Fruit fly (Drosophila melanogaster) whole organism, embryonic: ENCODE data around the gene ball.

Source experiments
- Atf-2 ChIP-seq: fragments of 200-800 bp; sonication (Bioruptor generic); optimal IDR thresholded peaks from 2 replicates; lab custom pipeline; 2016; ENCODE audit warnings: missing biosample characterization, missing genetic modification characterization
- CG10209 ChIP-seq: fragments of 200-800 bp; sonication (Bioruptor generic); optimal IDR thresholded peaks from 3 replicates; lab custom pipeline; 2017; ENCODE audit warnings: missing biosample characterization, mild to moderate bottlenecking, missing genetic modification characterization, missing genetic modification reagents
- CG12769 ChIP-seq: fragments of 200-800 bp; sonication (Bioruptor generic); optimal IDR thresholded peaks from 2 replicates; lab custom pipeline; 2019; ENCODE audit warnings: missing biosample characterization, mild to moderate bottlenecking, missing genetic modification characterization, moderate library complexity
- CG1602 ChIP-seq: fragments of 200-800 bp; sonication (Bioruptor generic); optimal IDR thresholded peaks from 3 replicates; lab custom pipeline; 2016; ENCODE audit warnings: missing biosample characterization, missing genetic modification characterization
- CG17612 ChIP-seq: fragments of 200-800 bp; sonication (Bioruptor generic); IDR thresholded peaks from 2 replicates; pipeline ENCODE4 v1.3.6; 2022; ENCODE audit warnings: missing biosample characterization, missing genetic modification characterization
- CG1792 ChIP-seq: fragments of 200-800 bp; sonication (Bioruptor generic); optimal IDR thresholded peaks from 2 replicates; lab custom pipeline; 2016; ENCODE audit warnings: missing biosample characterization, missing genetic modification characterization
- CG3407 ChIP-seq: fragments of 200-800 bp; sonication (Bioruptor generic); optimal IDR thresholded peaks from 2 replicates; lab custom pipeline; 2018; ENCODE audit warnings: missing biosample characterization, mild to moderate bottlenecking, missing genetic modification characterization
- CG4360 ChIP-seq: fragments of 200-800 bp; sonication (Bioruptor generic); IDR thresholded peaks from 2 replicates; pipeline ENCODE4 v1.3.6; 2022; ENCODE audit warnings: missing biosample characterization, missing genetic modification characterization
- CG43689 ChIP-seq: fragments of 200-800 bp; sonication (Bioruptor generic); IDR thresholded peaks from 2 replicates; pipeline ENCODE4 v1.3.6; 2022; ENCODE audit warnings: missing biosample characterization, missing genetic modification characterization
- CG4854 ChIP-seq: fragments of 200-800 bp; sonication (Bioruptor generic); optimal IDR thresholded peaks from 2 replicates; lab custom pipeline; 2016; ENCODE audit warnings: missing biosample characterization, missing genetic modification characterization, inconsistent platforms
- CG7556 ChIP-seq: fragments of 200-800 bp; sonication (Bioruptor generic); optimal IDR thresholded peaks from 2 replicates; lab custom pipeline; 2017; ENCODE audit warnings: missing biosample characterization, mild to moderate bottlenecking, missing genetic modification characterization
- CG7963 ChIP-seq: fragments of 200-800 bp; sonication (Bioruptor generic); IDR thresholded peaks from 3 replicates; pipeline ENCODE4 v1.3.6; 2022; ENCODE audit warnings: missing biosample characterization, missing genetic modification characterization; ENCODE audit not compliant: partially characterized antibody
- CG8290 ChIP-seq, 3 experiments: fragments of 200-800 bp; sonication (Bioruptor generic); optimal IDR thresholded peaks; 2 replicates each; lab custom pipeline; 2016 to 2019; ENCODE audit warnings: missing biosample characterization in 3 of 3, missing genetic modification characterization in 3 of 3, mild to moderate bottlenecking in 2 of 3, moderate library complexity in 1 of 3
- CG9215 ChIP-seq: fragments of 200-800 bp; sonication (Bioruptor generic); IDR thresholded peaks from 2 replicates; pipeline ENCODE4 v1.3.6; 2022; ENCODE audit warnings: missing biosample characterization, missing genetic modification characterization
- D19A ChIP-seq: fragments of 200-800 bp; optimal IDR thresholded peaks from 3 replicates; lab custom pipeline; 2019; ENCODE audit warnings: missing biosample characterization, mild to moderate bottlenecking, missing genetic modification characterization, moderate library complexity
- Dek ChIP-seq: fragments of 200-800 bp; sonication (Bioruptor generic); optimal IDR thresholded peaks from 3 replicates; lab custom pipeline; 2019; ENCODE audit warnings: missing biosample characterization, mild to moderate bottlenecking, missing genetic modification characterization, moderate library complexity
- Dp ChIP-seq: fragments of 200-800 bp; sonication (Bioruptor generic); optimal IDR thresholded peaks from 2 replicates; lab custom pipeline; 2018; ENCODE audit warnings: missing biosample characterization, mild to moderate bottlenecking, missing genetic modification characterization, moderate library complexity
- Eip74EF ChIP-seq, 2 experiments: fragments of 200-800 bp in 1 of 2; fragments of >200 bp in 1 of 2; sonication (Bioruptor generic) in 1 of 2; optimal IDR thresholded peaks; 2 replicates each; lab custom pipeline; 2017 to 2019; ENCODE audit warnings: missing biosample characterization in 2 of 2, missing genetic modification characterization in 2 of 2, mild to moderate bottlenecking in 1 of 2, moderate library complexity in 1 of 2
- Fer2 ChIP-seq: fragments of 200-800 bp; sonication (Bioruptor generic); optimal IDR thresholded peaks from 2 replicates; lab custom pipeline; 2018; ENCODE audit warnings: missing biosample characterization, mild to moderate bottlenecking, missing genetic modification characterization, moderate library complexity
- Gsc ChIP-seq: fragments of 200-800 bp; sonication (Bioruptor generic); IDR thresholded peaks from 2 replicates; pipeline ENCODE4 v1.3.6; 2022; ENCODE audit warnings: missing biosample characterization, missing genetic modification characterization
- Gug ChIP-seq: fragments of 200-800 bp; sonication (Bioruptor generic); IDR thresholded peaks from 4 replicates; pipeline ENCODE4 v1.3.6; 2022; ENCODE audit warnings: missing biosample characterization, missing genetic modification characterization
- MTF-1 ChIP-seq: fragments of 200-800 bp; sonication (Bioruptor generic); optimal IDR thresholded peaks from 2 replicates; lab custom pipeline; 2018; ENCODE audit warnings: missing biosample characterization, mild to moderate bottlenecking, missing genetic modification characterization, borderline replicate concordance
- Med ChIP-seq: fragments of 200-800 bp; sonication (Bioruptor generic); peaks from one replicate; lab custom pipeline; 2016; ENCODE audit warnings: missing biosample characterization, missing genetic modification characterization, mild to moderate bottlenecking, inconsistent platforms, moderate library complexity
- Mrtf ChIP-seq: fragments of 200-800 bp; sonication (Bioruptor generic); IDR thresholded peaks from 3 replicates; pipeline ENCODE4 v1.3.6; 2022; ENCODE audit warnings: missing biosample characterization, missing genetic modification characterization
- Side ChIP-seq: fragments of 200-800 bp; sonication (Bioruptor generic); optimal IDR thresholded peaks from 2 replicates; lab custom pipeline; 2016; ENCODE audit warnings: missing biosample characterization, missing genetic modification characterization
- Sox100B ChIP-seq: fragments of 200-800 bp; sonication (Bioruptor generic); optimal IDR thresholded peaks from 3 replicates; lab custom pipeline; 2018; ENCODE audit warnings: missing biosample characterization, mild to moderate bottlenecking, missing genetic modification characterization
- ab ChIP-seq: fragments of 200-800 bp; sonication (Bioruptor generic); optimal IDR thresholded peaks from 2 replicates; lab custom pipeline; 2016; ENCODE audit warnings: missing biosample characterization, missing genetic modification characterization
- amos ChIP-seq: fragments of 200-800 bp; sonication (Bioruptor generic); IDR thresholded peaks from 2 replicates; pipeline ENCODE4 v1.3.6; 2022; ENCODE audit warnings: missing biosample characterization, missing genetic modification characterization; ENCODE audit not compliant: partially characterized antibody
- ash1 ChIP-seq: fragments of 200-800 bp; sonication (Bioruptor generic); optimal IDR thresholded peaks from 2 replicates; lab custom pipeline; 2018; ENCODE audit warnings: missing biosample characterization, mild to moderate bottlenecking, missing genetic modification characterization
- bigmax ChIP-seq: fragments of 200-800 bp; sonication (Bioruptor generic); optimal IDR thresholded peaks from 2 replicates; lab custom pipeline; 2018; ENCODE audit warnings: missing biosample characterization, mild to moderate bottlenecking, missing genetic modification characterization
- chn ChIP-seq: fragments of 200-800 bp; sonication (Bioruptor generic); optimal IDR thresholded peaks from 2 replicates; lab custom pipeline; 2016; ENCODE audit warnings: missing biosample characterization, missing genetic modification characterization
- corto ChIP-seq: fragments of 200-800 bp; sonication (Bioruptor generic); optimal IDR thresholded peaks from 2 replicates; lab custom pipeline; 2016; ENCODE audit warnings: missing biosample characterization, mild to moderate bottlenecking, missing genetic modification characterization, moderate library complexity
- exex ChIP-seq: fragments of 200-800 bp; sonication (Bioruptor generic); optimal IDR thresholded peaks from 4 replicates; lab custom pipeline; 2018; ENCODE audit warnings: missing biosample characterization, mild to moderate bottlenecking, missing genetic modification characterization, moderate library complexity
- gce ChIP-seq: fragments of 200-800 bp; sonication (Bioruptor generic); IDR thresholded peaks from 3 replicates; pipeline ENCODE4 v1.3.6; 2022; ENCODE audit warnings: missing biosample characterization, missing genetic modification characterization
- gem ChIP-seq: fragments of 200-800 bp; sonication (Bioruptor generic); optimal IDR thresholded peaks from 2 replicates; lab custom pipeline; 2019; ENCODE audit warnings: missing biosample characterization, mild to moderate bottlenecking, missing genetic modification characterization, moderate library complexity
- ind ChIP-seq: fragments of 200-800 bp; sonication (Bioruptor generic); optimal IDR thresholded peaks from 3 replicates; lab custom pipeline; 2016; ENCODE audit warnings: missing biosample characterization, missing genetic modification characterization
- knrl ChIP-seq: fragments of 200-800 bp; sonication (Bioruptor generic); IDR thresholded peaks from 3 replicates; pipeline ENCODE4 v1.3.6; 2022; ENCODE audit warnings: missing biosample characterization, missing genetic modification characterization; ENCODE audit not compliant: partially characterized antibody
- luna ChIP-seq: fragments of 200-800 bp; sonication (Bioruptor generic); optimal IDR thresholded peaks from 2 replicates; lab custom pipeline; 2016; ENCODE audit warnings: missing biosample characterization, missing genetic modification characterization
- nom ChIP-seq: fragments of 200-800 bp; sonication (Bioruptor generic); optimal IDR thresholded peaks from 2 replicates; lab custom pipeline; 2017; ENCODE audit warnings: missing biosample characterization, missing genetic modification characterization, mild to moderate bottlenecking, moderate library complexity, missing genetic modification reagents
- pb ChIP-seq: fragments of 200-800 bp; sonication (Bioruptor generic); optimal IDR thresholded peaks from 3 replicates; lab custom pipeline; 2016; ENCODE audit warnings: missing biosample characterization, missing genetic modification characterization
- pfk ChIP-seq: fragments of 200-800 bp; sonication (Bioruptor generic); optimal IDR thresholded peaks from 2 replicates; lab custom pipeline; 2018; ENCODE audit warnings: missing biosample characterization, mild to moderate bottlenecking, missing genetic modification characterization, moderate library complexity
- schlank ChIP-seq: fragments of 200-800 bp; sonication (Bioruptor generic); optimal IDR thresholded peaks from 2 replicates; lab custom pipeline; 2018; ENCODE audit warnings: missing biosample characterization, mild to moderate bottlenecking, missing genetic modification characterization
- sd ChIP-seq: fragments of 200-800 bp; sonication (Bioruptor generic); optimal IDR thresholded peaks from 3 replicates; lab custom pipeline; 2018; ENCODE audit warnings: missing biosample characterization, mild to moderate bottlenecking, missing genetic modification characterization, moderate library complexity
- slbo ChIP-seq: fragments of 200-800 bp; sonication (Bioruptor generic); IDR thresholded peaks from 2 replicates; pipeline ENCODE4 v1.3.6; 2022; ENCODE audit warnings: missing biosample characterization, missing genetic modification characterization
- tup ChIP-seq: fragments of 200-800 bp; sonication (Bioruptor generic); optimal IDR thresholded peaks from 2 replicates; lab custom pipeline; 2016; ENCODE audit warnings: missing biosample characterization, mild to moderate bottlenecking, missing genetic modification characterization, moderate library complexity
- tx ChIP-seq: fragments of 200-800 bp; sonication (Bioruptor generic); optimal IDR thresholded peaks from 2 replicates; lab custom pipeline; 2016; ENCODE audit warnings: missing biosample characterization, missing genetic modification characterization
- vvl ChIP-seq: fragments of 200-800 bp; sonication (Bioruptor generic); IDR thresholded peaks from 2 replicates; pipeline ENCODE4 v1.3.6; 2022; ENCODE audit warnings: missing biosample characterization, missing genetic modification characterization
- wdn ChIP-seq: fragments of 200-800 bp; sonication (Bioruptor generic); IDR thresholded peaks from 2 replicates; pipeline ENCODE4 v1.3.6; 2022; ENCODE audit warnings: missing biosample characterization, missing genetic modification characterization
- zfh1 ChIP-seq: fragments of 200-800 bp; sonication (Bioruptor generic); IDR thresholded peaks from 3 replicates; pipeline ENCODE4 v1.3.6; 2022; ENCODE audit warnings: missing biosample characterization, missing genetic modification characterization

The ball gene

dm6 chr3R:26875544-26876027 lies 9.0 kb upstream of the ball start, which contains the start of gene Rb97D:
Gene Rb97D, minus strand, starts transcription at chr3R:26875742.
- peak; percentile 14; the same call in 1 of the 2 replicates for TF ChIP-seq CG43689
- peak; percentile 75 for TF ChIP-seq CG12769
- TF ChIP-seq Sox100B (GFP tag; lab: Kevin White, UChicago) = peak; percentile 48
- TF ChIP-seq gem = peak; percentile 78
- TF ChIP-seq CG9215 (GFP tag; lab: Robert Waterston, UW) = peak; percentile 45
- peak; percentile 47 for TF ChIP-seq D19A
- TF ChIP-seq tup (GFP tag; lab: Kevin White, UChicago) = peak; percentile 3
- TF ChIP-seq luna (GFP tag; lab: Kevin White, UChicago) = peak; percentile 67
- TF ChIP-seq knrl (GFP tag; lab: Robert Waterston, UW) = peak; percentile 88
- peak; percentile 65 for TF ChIP-seq CG10209
- TF ChIP-seq Gsc (GFP tag; lab: Robert Waterston, UW) = no peak
- no peak for TF ChIP-seq Dp (GFP tag; lab: Kevin White, UChicago)
- no peak for TF ChIP-seq ab (GFP tag; lab: Kevin White, UChicago)
- no peak for TF ChIP-seq CG17612
- TF ChIP-seq CG1602 (GFP tag; lab: Kevin White, UChicago) = peak; percentile 63
- no peak for TF ChIP-seq pfk
- peak; percentile 62 for TF ChIP-seq Dek (tag; lab: Kevin White, UChicago)
- TF ChIP-seq gce = 0 out of 3 replicates have a peak, but pooled peaks have one; percentile 43
- peak; percentile 63 for TF ChIP-seq CG7556
- no peak for TF ChIP-seq corto (GFP tag; lab: Kevin White, UChicago)
- peak; percentile 83 for TF ChIP-seq vvl (GFP tag; lab: Robert Waterston, UW)
- peak; percentile 34 for TF ChIP-seq CG4854 (GFP tag; lab: Kevin White, UChicago)
- peak; percentile 55 for TF ChIP-seq pb (GFP tag; lab: Kevin White, UChicago)
- peak; percentile 62 for TF ChIP-seq Gug (GFP tag; lab: Robert Waterston, UW)
- no peak for TF ChIP-seq bigmax (GFP tag; lab: Kevin White, UChicago)
- peak; percentile 83 for TF ChIP-seq slbo
- no peak for TF ChIP-seq ash1 (GFP tag; lab: Kevin White, UChicago)
- TF ChIP-seq zfh1 (GFP tag; lab: Robert Waterston, UW) = peak; percentile 75; the same call in 2 of the 3 replicates
- peak; percentile 90 for TF ChIP-seq Med
- TF ChIP-seq wdn (GFP tag; lab: Robert Waterston, UW) = 0 out of 2 replicates have a peak, but pooled peaks have one; percentile 36
- TF ChIP-seq nom (GFP tag; lab: Kevin White, UChicago) = peak; percentile 54
- TF ChIP-seq amos (GFP tag; lab: Robert Waterston, UW) = peak; percentile 82
- peak; percentile 76 for TF ChIP-seq Side (GFP tag; lab: Kevin White, UChicago)
- no peak for TF ChIP-seq MTF-1 (GFP tag; lab: Kevin White, UChicago)
- TF ChIP-seq CG3407 = peak; percentile 10
- TF ChIP-seq schlank = no peak
- TF ChIP-seq Atf-2 = peak; percentile 32
- TF ChIP-seq tx (GFP tag; lab: Kevin White, UChicago) = peak; percentile 48
- TF ChIP-seq sd (tag; lab: Kevin White, UChicago) = peak; percentile 35
- TF ChIP-seq chn (GFP tag; lab: Kevin White, UChicago) = peak; percentile 47
- peak in 1 of 2 experiments; percentile 66 for TF ChIP-seq Eip74EF (GFP tag; optimal IDR thresholded peaks at IDR 0.05; lab: Kevin White, UChicago)
- TF ChIP-seq CG4360 = no peak; the same call in 1 of the 2 replicates
- TF ChIP-seq Mrtf (GFP tag; lab: Robert Waterston, UW) = peak; percentile 46; the same call in 1 of the 3 replicates
- TF ChIP-seq Fer2 (tag; lab: Kevin White, UChicago) = peak; percentile 69
- TF ChIP-seq ind (GFP tag; lab: Kevin White, UChicago) = peak; percentile 67
- peak; percentile 45 for TF ChIP-seq CG1792 (GFP tag; lab: Kevin White, UChicago)
- TF ChIP-seq exex (tag; lab: Kevin White, UChicago) = peak; percentile 24
- peak; percentile 71; the same call in 2 of the 3 replicates for TF ChIP-seq CG7963
- peak; percentile 35 for TF ChIP-seq CG8290 (GFP tag; optimal IDR thresholded peaks at IDR 0.05; lab: Kevin White, UChicago)
- TF ChIP-seq CG8290 (tag; optimal IDR thresholded peaks at IDR 0.05; lab: Kevin White, UChicago) = peak in 1 of 2 experiments; percentile 67
